Fruit fly (Drosophila melanogaster) whole organism, embryonic: ENCODE results near the gene Mkp3.

ENCODE experiments used
- C15 ChIP-seq: fragments of 200-800 bp; sonication (Bioruptor generic); IDR thresholded peaks from 3 replicates; pipeline ENCODE4 v1.3.6; 2022; ENCODE audit warnings: missing biosample characterization, missing genetic modification characterization
- CG10431 ChIP-seq: fragments of 200-800 bp; sonication (Bioruptor generic); optimal IDR thresholded peaks from 3 replicates; lab custom pipeline; 2018; ENCODE audit warnings: missing biosample characterization, mild to moderate bottlenecking, missing genetic modification characterization
- CG10565 ChIP-seq: fragments of 200-800 bp; sonication (Bioruptor generic); optimal IDR thresholded peaks from 3 replicates; lab custom pipeline; 2016; ENCODE audit warnings: missing biosample characterization, mild to moderate bottlenecking, missing genetic modification characterization
- CG12219 ChIP-seq: fragments of 200-800 bp; sonication (Bioruptor generic); optimal IDR thresholded peaks from 3 replicates; lab custom pipeline; 2018; ENCODE audit warnings: missing biosample characterization, mild to moderate bottlenecking, missing genetic modification characterization
- CG12659 ChIP-seq: fragments of 200-800 bp; sonication (Bioruptor generic); optimal IDR thresholded peaks from 3 replicates; lab custom pipeline; 2017; ENCODE audit warnings: mild to moderate bottlenecking, missing biosample characterization, missing genetic modification reagents, missing genetic modification characterization
- CG15479 ChIP-seq: fragments of 200-800 bp; sonication (Bioruptor generic); optimal IDR thresholded peaks from 3 replicates; lab custom pipeline; 2019; ENCODE audit warnings: missing biosample characterization, mild to moderate bottlenecking, missing genetic modification characterization, moderate library complexity
- CG16813 ChIP-seq: fragments of 200-800 bp; sonication (Bioruptor generic); IDR thresholded peaks from 3 replicates; pipeline ENCODE4 v1.3.6; 2022; ENCODE audit warnings: missing biosample characterization, missing genetic modification characterization; ENCODE audit not compliant: partially characterized antibody
- CG16815 ChIP-seq: fragments of 200-800 bp; sonication (Bioruptor generic); optimal IDR thresholded peaks from 3 replicates; lab custom pipeline; 2017; ENCODE audit warnings: missing biosample characterization, mild to moderate bottlenecking, missing genetic modification characterization
- CG1792 ChIP-seq: fragments of 200-800 bp; sonication (Bioruptor generic); optimal IDR thresholded peaks from 2 replicates; lab custom pipeline; 2016; ENCODE audit warnings: missing biosample characterization, missing genetic modification characterization
- CG2129 ChIP-seq: fragments of 200-800 bp; sonication (Bioruptor generic); IDR thresholded peaks from 2 replicates; pipeline ENCODE4 v1.3.6; 2022; ENCODE audit warnings: missing biosample characterization, missing genetic modification characterization; ENCODE audit not compliant: partially characterized antibody
- CG2678 ChIP-seq: fragments of 200-800 bp; sonication (Bioruptor generic); optimal IDR thresholded peaks from 3 replicates; lab custom pipeline; 2019; ENCODE audit warnings: missing biosample characterization, mild to moderate bottlenecking, missing genetic modification characterization, moderate library complexity
- CG3065 ChIP-seq: fragments of 200-800 bp; sonication (Bioruptor generic); optimal IDR thresholded peaks from 2 replicates; lab custom pipeline; 2016; ENCODE audit warnings: missing biosample characterization, missing genetic modification characterization
- CG4854 ChIP-seq: fragments of 200-800 bp; sonication (Bioruptor generic); optimal IDR thresholded peaks from 2 replicates; lab custom pipeline; 2016; ENCODE audit warnings: missing biosample characterization, missing genetic modification characterization, inconsistent platforms
- CG5180 ChIP-seq: fragments of 200-800 bp; sonication (Bioruptor generic); optimal IDR thresholded peaks from 3 replicates; lab custom pipeline; 2017; ENCODE audit warnings: missing biosample characterization, missing genetic modification characterization, mild to moderate bottlenecking, moderate library complexity, missing genetic modification reagents
- CG5245 ChIP-seq: fragments of 200-800 bp; sonication (Bioruptor generic); optimal IDR thresholded peaks from 3 replicates; lab custom pipeline; 2016; ENCODE audit warnings: missing biosample characterization, missing genetic modification characterization
- CG7556 ChIP-seq: fragments of 200-800 bp; sonication (Bioruptor generic); optimal IDR thresholded peaks from 2 replicates; lab custom pipeline; 2017; ENCODE audit warnings: missing biosample characterization, mild to moderate bottlenecking, missing genetic modification characterization
- CG8089 ChIP-seq: fragments of 200-800 bp; sonication (Bioruptor generic); optimal IDR thresholded peaks from 3 replicates; lab custom pipeline; 2016; ENCODE audit warnings: missing biosample characterization, missing genetic modification characterization
- Dad ChIP-seq: fragments of 200-800 bp; sonication (Bioruptor generic); optimal IDR thresholded peaks from 3 replicates; lab custom pipeline; 2016; ENCODE audit warnings: missing biosample characterization, missing genetic modification characterization
- Dll ChIP-seq: fragments of 200-800 bp; sonication (Bioruptor generic); IDR thresholded peaks from 4 replicates; pipeline ENCODE4 v1.3.6; 2022; ENCODE audit warnings: missing biosample characterization, missing genetic modification characterization; ENCODE audit not compliant: partially characterized antibody
- Dref ChIP-seq: fragments of 200-800 bp; sonication (Bioruptor generic); IDR thresholded peaks from 2 replicates; pipeline ENCODE4 v1.3.6; 2022; ENCODE audit warnings: missing biosample characterization, missing genetic modification characterization
- E2f2 ChIP-seq: fragments of 200-800 bp; sonication (Bioruptor generic); IDR thresholded peaks from 2 replicates; pipeline ENCODE4 v1.3.6; 2022; ENCODE audit warnings: missing biosample characterization, missing genetic modification characterization
- ERR ChIP-seq: fragments of 200-800 bp; sonication (Bioruptor generic); optimal IDR thresholded peaks from 2 replicates; lab custom pipeline; 2016; ENCODE audit warnings: missing biosample characterization, missing genetic modification characterization
- Fer1 ChIP-seq: fragments of 200-800 bp; sonication (Bioruptor generic); optimal IDR thresholded peaks from 2 replicates; lab custom pipeline; 2017; ENCODE audit warnings: missing biosample characterization, mild to moderate bottlenecking, missing genetic modification characterization
- Gug ChIP-seq: fragments of 200-800 bp; sonication (Bioruptor generic); IDR thresholded peaks from 4 replicates; pipeline ENCODE4 v1.3.6; 2022; ENCODE audit warnings: missing biosample characterization, missing genetic modification characterization
- Hmx ChIP-seq: fragments of 200-800 bp; sonication (Bioruptor generic); optimal IDR thresholded peaks from 2 replicates; lab custom pipeline; 2016; ENCODE audit warnings: missing biosample characterization, missing genetic modification characterization
- Neu2 ChIP-seq: fragments of 200-800 bp; sonication (Bioruptor generic); optimal IDR thresholded peaks from 3 replicates; lab custom pipeline; 2016; ENCODE audit warnings: missing biosample characterization, missing genetic modification characterization, borderline replicate concordance
- Oli ChIP-seq: fragments of 200-800 bp; sonication (Bioruptor generic); optimal IDR thresholded peaks from 2 replicates; lab custom pipeline; 2018; ENCODE audit warnings: missing biosample characterization, mild to moderate bottlenecking, missing genetic modification characterization, moderate library complexity
- Spps ChIP-seq: fragments of 200-800 bp; sonication (Bioruptor generic); optimal IDR thresholded peaks from 2 replicates; lab custom pipeline; 2018; ENCODE audit warnings: missing biosample characterization, mild to moderate bottlenecking, missing genetic modification characterization
- Ssrp ChIP-seq: fragments of 200-800 bp; sonication (Bioruptor generic); optimal IDR thresholded peaks from 2 replicates; lab custom pipeline; 2018; ENCODE audit warnings: missing biosample characterization, mild to moderate bottlenecking, missing genetic modification characterization, moderate library complexity
- Stat92E ChIP-seq, 3 experiments: fragments of >200 bp in 2 of 3; fragments of 200-800 bp in 1 of 3; sonication (Bioruptor generic) in 1 of 3; optimal IDR thresholded peaks; 2 replicates each; lab custom pipeline; 2017 to 2019; ENCODE audit warnings: missing biosample characterization in 3 of 3, missing genetic modification characterization in 3 of 3, mild to moderate bottlenecking in 1 of 3, moderate library complexity in 1 of 3
- Xrp1 ChIP-seq: fragments of 200-800 bp; sonication (Bioruptor generic); IDR thresholded peaks from 2 replicates; pipeline ENCODE4 v1.3.6; 2022; ENCODE audit warnings: missing biosample characterization, missing genetic modification characterization
- ase ChIP-seq: fragments of 200-800 bp; sonication (Bioruptor generic); IDR thresholded peaks from 3 replicates; pipeline ENCODE4 v1.3.6; 2022; ENCODE audit warnings: missing biosample characterization, missing genetic modification characterization
- cad ChIP-seq: fragments of >200 bp; optimal IDR thresholded peaks from 2 replicates; lab custom pipeline; 2017; ENCODE audit warnings: missing biosample characterization, missing genetic modification characterization
- danr ChIP-seq: fragments of 200-800 bp; sonication (Bioruptor generic); IDR thresholded peaks from 2 replicates; pipeline ENCODE4 v1.3.6; 2022; ENCODE audit warnings: missing biosample characterization, missing genetic modification characterization
- emc ChIP-seq: fragments of 200-800 bp; sonication (Bioruptor generic); optimal IDR thresholded peaks from 2 replicates; lab custom pipeline; 2016; ENCODE audit warnings: missing biosample characterization, missing genetic modification characterization
- eyg ChIP-seq: fragments of 200-800 bp; sonication (Bioruptor generic); optimal IDR thresholded peaks from 3 replicates; lab custom pipeline; 2016; ENCODE audit warnings: missing biosample characterization, missing genetic modification characterization
- fd102C ChIP-seq: fragments of 200-800 bp; sonication (Bioruptor generic); optimal IDR thresholded peaks from 2 replicates; lab custom pipeline; 2018; ENCODE audit warnings: missing biosample characterization, mild to moderate bottlenecking, missing genetic modification characterization, moderate library complexity
- nau ChIP-seq: fragments of 200-800 bp; sonication (Bioruptor generic); optimal IDR thresholded peaks from 3 replicates; lab custom pipeline; 2017; ENCODE audit warnings: missing biosample characterization, mild to moderate bottlenecking, missing genetic modification characterization, missing genetic modification reagents
- ranshi ChIP-seq: fragments of 200-800 bp; sonication (Bioruptor generic); IDR thresholded peaks from 2 replicates; pipeline ENCODE4 v1.3.6; 2022; ENCODE audit warnings: missing biosample characterization, missing genetic modification characterization
- schlank ChIP-seq: fragments of 200-800 bp; sonication (Bioruptor generic); optimal IDR thresholded peaks from 2 replicates; lab custom pipeline; 2018; ENCODE audit warnings: missing biosample characterization, mild to moderate bottlenecking, missing genetic modification characterization
- sd ChIP-seq: fragments of 200-800 bp; sonication (Bioruptor generic); optimal IDR thresholded peaks from 3 replicates; lab custom pipeline; 2018; ENCODE audit warnings: missing biosample characterization, mild to moderate bottlenecking, missing genetic modification characterization, moderate library complexity
- sim ChIP-seq: fragments of 200-800 bp; sonication (Bioruptor generic); IDR thresholded peaks from 2 replicates; pipeline ENCODE4 v1.3.6; 2022; ENCODE audit warnings: missing biosample characterization, missing genetic modification characterization
- slou ChIP-seq: fragments of 200-800 bp; sonication (Bioruptor generic); optimal IDR thresholded peaks from 3 replicates; lab custom pipeline; 2016; ENCODE audit warnings: missing biosample characterization, missing genetic modification characterization
- sna ChIP-seq: fragments of 200-800 bp; sonication (Bioruptor generic); IDR thresholded peaks from 2 replicates; pipeline ENCODE4 v1.3.6; 2022; ENCODE audit warnings: missing biosample characterization, missing genetic modification characterization; ENCODE audit not compliant: partially characterized antibody
- tll ChIP-seq, 2 experiments: fragments of 200-800 bp in 1 of 2; fragments of >200 bp in 1 of 2; sonication (Bioruptor generic) in 1 of 2; optimal IDR thresholded peaks; 2 replicates each; lab custom pipeline; 2017 to 2019; ENCODE audit warnings: missing biosample characterization in 2 of 2, missing genetic modification characterization in 2 of 2, mild to moderate bottlenecking in 1 of 2, moderate library complexity in 1 of 2

Gene Mkp3

dm6 chr3L:19045299-19046025, 40.8 kb downstream of the Mkp3 start, which contains the start of gene nkd (continued):
- TF ChIP-seq sim (GFP tag; lab: Robert Waterston, UW) (0 out of 2 replicates have a peak, but pooled peaks have one; percentile 70), CG2678 (peak; percentile 93), CG5180 (GFP tag; lab: Kevin White, UChicago) (peak; percentile 64), danr (peak; percentile 23; the same call in 1 of the 2 replicates), CG10431 (GFP tag; lab: Kevin White, UChicago) (peak; percentile 63), CG10565 (GFP tag; lab: Kevin White, UChicago) (no peak), C15 (GFP tag; lab: Robert Waterston, UW) (peak; percentile 49; the same call in 1 of the 3 replicates), Gug (GFP tag; lab: Robert Waterston, UW) (peak; percentile 64; the same call in 3 of the 4 replicates), CG5245 (peak; percentile 46)

- TF ChIP-seq CG12659 (GFP tag; lab: Kevin White, UChicago), result no peak
- TF ChIP-seq CG2129, result no peak
- no peak for TF ChIP-seq Ssrp (tag; lab: Kevin White, UChicago)
- TF ChIP-seq emc (GFP tag; lab: Kevin White, UChicago), result no peak
- TF ChIP-seq Oli, result no peak
- TF ChIP-seq ranshi, result no peak
- no peak for TF ChIP-seq CG12219 (GFP tag; lab: Kevin White, UChicago)
- no peak for TF ChIP-seq nau (GFP tag; lab: Kevin White, UChicago)
- TF ChIP-seq Dll (GFP tag; lab: Robert Waterston, UW), result no peak
- TF ChIP-seq Spps (tag; lab: Kevin White, UChicago), result no peak
- 0 out of 2 replicates have a peak, but pooled peaks have one; percentile 6 for TF ChIP-seq E2f2
- no peak for TF ChIP-seq schlank
- TF ChIP-seq tll (GFP tag; optimal IDR thresholded peaks at IDR 0.05; lab: Kevin White, UChicago), result no peak
- no peak for TF ChIP-seq sd (tag; lab: Kevin White, UChicago)
- TF ChIP-seq eyg, result no peak
- no peak for TF ChIP-seq CG7556 (GFP tag; lab: Kevin White, UChicago)
- no peak for TF ChIP-seq Dref (GFP tag; lab: Robert Waterston, UW)
- TF ChIP-seq ase (GFP tag; lab: Robert Waterston, UW), result no peak
- no peak for TF ChIP-seq CG1792
- TF ChIP-seq CG3065 (GFP tag; lab: Kevin White, UChicago), result no peak
- no peak for TF ChIP-seq CG4854 (GFP tag; lab: Kevin White, UChicago)
- peak; percentile 84 for TF ChIP-seq cad (GFP tag; lab: Kevin White, UChicago)
- no peak for TF ChIP-seq slou (GFP tag; lab: Kevin White, UChicago)
- TF ChIP-seq Hmx (GFP tag; lab: Kevin White, UChicago), result no peak
- TF ChIP-seq Xrp1 (GFP tag; lab: Robert Waterston, UW), result no peak
- TF ChIP-seq Stat92E (GFP tag; optimal IDR thresholded peaks at IDR 0.05; lab: Kevin White, UChicago), result no peak
- TF ChIP-seq Neu2 (GFP tag; lab: Kevin White, UChicago), result no peak
- TF ChIP-seq Dad (GFP tag; lab: Kevin White, UChicago), result no peak
- 0 out of 2 replicates have a peak, but pooled peaks have one; percentile 25 for TF ChIP-seq sim (GFP tag; lab: Robert Waterston, UW)
- TF ChIP-seq CG16815, result no peak
- no peak for TF ChIP-seq Fer1 (GFP tag; lab: Kevin White, UChicago)
- TF ChIP-seq sna (GFP tag; lab: Robert Waterston, UW), result 0 out of 2 replicates have a peak, but pooled peaks have one; percentile 30
- no peak for TF ChIP-seq ERR (GFP tag; lab: Kevin White, UChicago)
- TF ChIP-seq CG8089, result no peak
- TF ChIP-seq CG16813, result 0 out of 3 replicates have a peak, but pooled peaks have one; percentile 16
- no peak for TF ChIP-seq fd102C
- TF ChIP-seq CG15479, result peak; percentile 82
Measured at dm6 chr3L:19044589-19045298, 41.5 kb downstream of the Mkp3 start.
